Worm (Caenorhabditis elegans): ENCODE data around the gene sip-1.

The sip-1 gene

ce11 chrIII:10524823-10525222 is 18.2 kb upstream of the sip-1 start:
- TF ChIP-seq ceh-34 (tag; optimal IDR thresholded peaks at IDR 0.05) (no peak), elt-2 (tag; optimal IDR thresholded peaks at IDR 0.05) (no peak), sox-2 (GFP tag; IDR thresholded peaks at IDR 0.05) (no peak), eyg-1 (tag; optimal IDR thresholded peaks at IDR 0.05) (no peak), rnt-1 (tag; optimal IDR thresholded peaks at IDR 0.05) (no peak), zip-5 (tag; optimal IDR thresholded peaks at IDR 0.05) (no peak), hlh-13 (GFP tag; optimal IDR thresholded peaks at IDR 0.05) (no peak), ceh-19 (GFP tag; optimal IDR thresholded peaks at IDR 0.05) (no peak), unc-42 (tag; optimal IDR thresholded peaks at IDR 0.05) (no peak), pros-1 (tag; optimal IDR thresholded peaks at IDR 0.05) (no peak), dmd-4 (tag; optimal IDR thresholded peaks at IDR 0.05; ENCODE audit: borderline replicate concordance) (no peak), pha-4 (tag; optimal IDR thresholded peaks at IDR 0.05) (no peak), T23F11.4 (GFP tag; optimal IDR thresholded peaks at IDR 0.05) (no peak)

- TF ChIP-seq pha-2 (tag; optimal IDR thresholded peaks at IDR 0.05), result no peak
- no peak for TF ChIP-seq unc-3 (GFP tag; conservative IDR thresholded peaks at IDR 0.05)
- TF ChIP-seq unc-3 (tag; optimal IDR thresholded peaks at IDR 0.05), result no peak
Measured at ce11 chrIII:10523025-10523424, 16.4 kb upstream of the sip-1 start.

ce11 chrIII:10521219-10521618 is 14.6 kb upstream of the sip-1 start:
- TF ChIP-seq F13H6.1 (tag; optimal IDR thresholded peaks at IDR 0.05) (no peak), dve-1 (tag; optimal IDR thresholded peaks at IDR 0.05) (peak; percentile 53)

ce11 chrIII:10520523-10520922 is 13.9 kb upstream of the sip-1 start, which contains the start of gene unc-49:
Gene unc-49 (plus strand): TSS chrIII:10520762.
- TF ChIP-seq ceh-45 (GFP tag; IDR thresholded peaks at IDR 0.05) (no peak), pag-3 (tag; optimal IDR thresholded peaks at IDR 0.05; ENCODE audit: borderline replicate concordance) (no peak), C08G9.2 (tag; optimal IDR thresholded peaks at IDR 0.05) (peak; percentile 12), hlh-30 (tag; optimal IDR thresholded peaks at IDR 0.05; ENCODE audit: insufficient read depth) (no peak), madf-2 (tag; optimal IDR thresholded peaks at IDR 0.05) (no peak), hlh-15 (tag; optimal IDR thresholded peaks at IDR 0.05) (no peak), fax-1 (tag; optimal IDR thresholded peaks at IDR 0.05) (no peak), nhr-11 (tag; optimal IDR thresholded peaks at IDR 0.05) (no peak), ceh-9 (tag; optimal IDR thresholded peaks at IDR 0.05) (no peak), zip-5 (tag; optimal IDR thresholded peaks at IDR 0.05) (no peak), F13H6.1 (tag; optimal IDR thresholded peaks at IDR 0.05) (no peak), ref-2 (tag; optimal IDR thresholded peaks at IDR 0.05) (no peak), fkh-10 (GFP tag; optimal IDR thresholded peaks at IDR 0.05) (no peak), elt-2 (tag; optimal IDR thresholded peaks at IDR 0.05) (no peak), ceh-30 (tag; optimal IDR thresholded peaks at IDR 0.05) (no peak), syd-9 (tag; optimal IDR thresholded peaks at IDR 0.05) (peak; percentile 41), pqm-1 (tag; optimal IDR thresholded peaks at IDR 0.05) (no peak), sox-4 (tag; optimal IDR thresholded peaks at IDR 0.05) (no peak), hlh-6 (tag; optimal IDR thresholded peaks at IDR 0.05) (no peak), ceh-18 (tag; optimal IDR thresholded peaks at IDR 0.05) (peak; percentile 26), rnt-1 (tag; optimal IDR thresholded peaks at IDR 0.05) (no peak)

- TF ChIP-seq ceh-34 (tag; optimal IDR thresholded peaks at IDR 0.05) (peak; percentile 43), pat-9 (tag; optimal IDR thresholded peaks at IDR 0.05) (no peak), fax-1 (tag; optimal IDR thresholded peaks at IDR 0.05) (no peak), tbx-2 (tag; optimal IDR thresholded peaks at IDR 0.05) (no peak)
Measured at ce11 chrIII:10519615-10520014, 13.0 kb upstream of the sip-1 start.

Measured in whole organism, late embryonic.